Fruit fly (Drosophila melanogaster): ENCODE data around the gene Rhau.

- TF ChIP-seq EcR (GFP tag; optimal IDR thresholded peaks at IDR 0.05) (no peak), pan (optimal IDR thresholded peaks at IDR 0.05) (no peak), Dll (optimal IDR thresholded peaks at IDR 0.05) (no peak), psq (optimal IDR thresholded peaks at IDR 0.05) (no peak), usp (GFP tag; optimal IDR thresholded peaks at IDR 0.05) (no peak)
Observed at dm6 chr2L:20752160-20752559, 5.6 kb downstream of the Rhau start, which contains the start of the genes Amacr and Ns4.
